Worm (Caenorhabditis elegans) whole organism, mixed stage, embryonic: ENCODE results near the gene str-225.
"Not testable (repeated sequence)": the region's sequence is repeated elsewhere in the genome, so short reads cannot be mapped to it uniquely, and the experiment has no call there.

ENCODE experiments used
- M03D4.4 ChIP-seq: sonication (generic microtip); optimal IDR thresholded peaks from 2 replicates; lab custom pipeline; 2017; ENCODE audit warnings: mild to moderate bottlenecking, missing genetic modification characterization, missing compliant biosample characterization
- bed-3 ChIP-seq: fragments of 200-800 bp; sonication (Bioruptor generic); optimal IDR thresholded peaks from 3 replicates; lab custom pipeline; 2018; ENCODE audit warnings: mild to moderate bottlenecking, missing genetic modification characterization, moderate library complexity, missing compliant biosample characterization
- blmp-1 ChIP-seq: fragments of 150-350 bp; optimal IDR thresholded peaks from 2 replicates; lab custom pipeline; 2014; ENCODE audit warnings: missing biosample characterization, missing genetic modification characterization
- ceh-39 ChIP-seq: fragments of 150-350 bp; optimal IDR thresholded peaks from 2 replicates; lab custom pipeline; 2014; ENCODE audit warnings: missing biosample characterization, missing genetic modification characterization
- ceh-43 ChIP-seq: fragments of 200-800 bp; sonication (Bioruptor generic); optimal IDR thresholded peaks from 2 replicates; lab custom pipeline; 2018; ENCODE audit warnings: mild to moderate bottlenecking, missing genetic modification characterization, moderate library complexity, missing compliant biosample characterization
- ceh-83 ChIP-seq: fragments of 200-800 bp; sonication (Bioruptor generic); optimal IDR thresholded peaks from 2 replicates; lab custom pipeline; 2018; ENCODE audit warnings: mild to moderate bottlenecking, missing genetic modification characterization, missing compliant biosample characterization
- ces-1 ChIP-seq: fragments of 150-350 bp; optimal IDR thresholded peaks from 2 replicates; lab custom pipeline; 2014; ENCODE audit warnings: missing biosample characterization, missing genetic modification reagents, missing genetic modification characterization
- cnd-1 ChIP-seq: fragments of 200-800 bp; sonication (Bioruptor generic); optimal IDR thresholded peaks from 2 replicates; lab custom pipeline; 2018; ENCODE audit warnings: mild to moderate bottlenecking, missing genetic modification characterization, missing compliant biosample characterization
- drap-1 ChIP-seq: fragments of 200-800 bp; sonication (Bioruptor generic); optimal IDR thresholded peaks from 3 replicates; lab custom pipeline; 2018; ENCODE audit warnings: mild to moderate bottlenecking, missing genetic modification characterization, missing compliant biosample characterization
- elt-1 ChIP-seq: sonication (generic microtip); optimal IDR thresholded peaks from 2 replicates; lab custom pipeline; 2017; ENCODE audit warnings: missing genetic modification characterization, mild to moderate bottlenecking, missing compliant biosample characterization, antibody characterized with exemption, moderate library complexity, borderline replicate concordance; ENCODE audit not compliant: insufficient read depth
- flh-1 ChIP-seq: fragments of 200-800 bp; sonication (Bioruptor generic); optimal IDR thresholded peaks from 2 replicates; lab custom pipeline; 2018; ENCODE audit warnings: mild to moderate bottlenecking, missing genetic modification characterization, moderate library complexity, missing compliant biosample characterization
- ham-2 ChIP-seq: fragments of 200-800 bp; sonication (Bioruptor generic); optimal IDR thresholded peaks from 2 replicates; lab custom pipeline; 2018; ENCODE audit warnings: mild to moderate bottlenecking, missing genetic modification characterization, missing compliant biosample characterization
- lin-13 ChIP-seq: fragments of 150-350 bp; optimal IDR thresholded peaks from 2 replicates; lab custom pipeline; 2014; ENCODE audit warnings: missing biosample characterization, missing genetic modification characterization
- lin-32 ChIP-seq: fragments of 200-800 bp; sonication (Bioruptor generic); optimal IDR thresholded peaks from 2 replicates; lab custom pipeline; 2018; ENCODE audit warnings: mild to moderate bottlenecking, missing genetic modification characterization, missing compliant biosample characterization
- lsy-2 ChIP-seq: fragments of 150-350 bp; optimal IDR thresholded peaks from 2 replicates; lab custom pipeline; 2014; ENCODE audit warnings: missing biosample characterization, missing genetic modification characterization
- mep-1 ChIP-seq: fragments of 150-350 bp; optimal IDR thresholded peaks from 2 replicates; lab custom pipeline; 2017; ENCODE audit warnings: missing biosample characterization, missing genetic modification reagents, missing genetic modification characterization, inconsistent platforms
- mls-2 ChIP-seq: sonication (generic microtip); optimal IDR thresholded peaks from 2 replicates; lab custom pipeline; 2016; ENCODE audit warnings: mild to moderate bottlenecking, missing genetic modification characterization, moderate library complexity, missing compliant biosample characterization
- nhr-12 ChIP-seq: fragments of 150-350 bp; optimal IDR thresholded peaks from 2 replicates; lab custom pipeline; 2014; ENCODE audit warnings: missing biosample characterization, missing genetic modification characterization
- nhr-2 ChIP-seq: fragments of 150-350 bp; optimal IDR thresholded peaks from 2 replicates; lab custom pipeline; 2014; ENCODE audit warnings: missing biosample characterization, missing genetic modification characterization
- nhr-28 ChIP-seq: fragments of 150-350 bp; optimal IDR thresholded peaks from 2 replicates; lab custom pipeline; 2014; ENCODE audit warnings: missing biosample characterization, missing genetic modification characterization
- nhr-76 ChIP-seq: sonication (generic microtip); optimal IDR thresholded peaks from 2 replicates; lab custom pipeline; 2017; ENCODE audit warnings: missing biosample characterization, missing genetic modification characterization
- sem-2 ChIP-seq: fragments of 200-800 bp; sonication (Bioruptor generic); optimal IDR thresholded peaks from 2 replicates; lab custom pipeline; 2018; ENCODE audit warnings: mild to moderate bottlenecking, missing genetic modification characterization, missing compliant biosample characterization
- snpc-4 ChIP-seq: fragments of 150-350 bp; optimal IDR thresholded peaks from 2 replicates; lab custom pipeline; 2014; ENCODE audit warnings: missing biosample characterization, missing genetic modification characterization
- sptf-1 ChIP-seq: sonication (generic microtip); optimal IDR thresholded peaks from 2 replicates; lab custom pipeline; 2017; ENCODE audit warnings: mild to moderate bottlenecking, missing genetic modification characterization, moderate library complexity, missing compliant biosample characterization
- tbx-8 ChIP-seq: fragments of 200-800 bp; sonication (Bioruptor generic); optimal IDR thresholded peaks from 2 replicates; lab custom pipeline; 2018; ENCODE audit warnings: mild to moderate bottlenecking, missing genetic modification characterization, moderate library complexity, missing compliant biosample characterization
- unc-120 ChIP-seq: sonication (generic microtip); optimal IDR thresholded peaks from 2 replicates; lab custom pipeline; 2017; ENCODE audit warnings: missing genetic modification characterization, missing compliant biosample characterization; ENCODE audit not compliant: poor library complexity, severe bottlenecking
- unc-62 ChIP-seq: fragments of 150-350 bp; optimal IDR thresholded peaks from 2 replicates; lab custom pipeline; 2014; ENCODE audit warnings: missing biosample characterization, missing genetic modification reagents, missing genetic modification characterization
- zip-8 ChIP-seq: fragments of 150-350 bp; optimal IDR thresholded peaks from 2 replicates; lab custom pipeline; 2014; ENCODE audit warnings: missing biosample characterization, missing genetic modification characterization

Gene str-225

DNA sequence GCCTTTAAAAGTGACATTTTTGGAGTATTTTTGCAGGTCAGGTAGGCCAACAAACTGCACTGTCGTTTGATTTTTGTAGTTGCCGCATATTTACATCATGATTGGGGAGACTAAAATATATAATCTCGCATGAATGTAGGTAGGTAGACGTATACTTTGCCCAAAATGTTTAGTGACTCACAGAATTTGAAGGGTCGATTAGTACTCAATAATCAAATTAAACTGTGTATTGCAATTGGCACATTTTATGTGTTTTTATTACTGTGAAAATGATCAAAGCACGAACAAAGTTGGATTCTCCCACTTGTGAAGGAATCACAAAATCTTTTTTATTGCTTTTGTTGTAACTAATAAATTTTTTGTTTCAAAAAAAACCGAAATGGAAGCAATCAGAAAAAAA is 10.7 kb upstream of the str-225 start, which contains the start of gene C07G3.15:
TSS of gene C07G3.15 (minus strand) at position 101 of the 400 bp plus-strand sequence.
- TF ChIP-seq lsy-2 (tag; lab: Kevin White, UChicago) (no peak), ceh-83 (GFP tag; lab: Kevin White, UChicago) (no peak), M03D4.4 (tag; lab: Kevin White, UChicago) (no peak), blmp-1 (tag; lab: Kevin White, UChicago) (no peak), ceh-39 (tag; lab: Kevin White, UChicago) (no peak), snpc-4 (tag; lab: Kevin White, UChicago) (no peak), ham-2 (GFP tag; lab: Kevin White, UChicago) (no peak), unc-120 (no peak), nhr-76 (tag; lab: Kevin White, UChicago) (no peak), elt-1 (tag; lab: Kevin White, UChicago) (no peak), bed-3 (GFP tag; lab: Kevin White, UChicago) (no peak), ceh-43 (GFP tag; lab: Kevin White, UChicago) (no peak), tbx-8 (no peak), flh-1 (no peak), nhr-12 (tag; lab: Kevin White, UChicago) (no peak), cnd-1 (tag; lab: Kevin White, UChicago) (no peak), mep-1 (no peak), nhr-2 (tag; lab: Kevin White, UChicago) (no peak), lin-13 (tag; lab: Kevin White, UChicago) (no peak), drap-1 (GFP tag; lab: Kevin White, UChicago) (no peak)

DNA sequence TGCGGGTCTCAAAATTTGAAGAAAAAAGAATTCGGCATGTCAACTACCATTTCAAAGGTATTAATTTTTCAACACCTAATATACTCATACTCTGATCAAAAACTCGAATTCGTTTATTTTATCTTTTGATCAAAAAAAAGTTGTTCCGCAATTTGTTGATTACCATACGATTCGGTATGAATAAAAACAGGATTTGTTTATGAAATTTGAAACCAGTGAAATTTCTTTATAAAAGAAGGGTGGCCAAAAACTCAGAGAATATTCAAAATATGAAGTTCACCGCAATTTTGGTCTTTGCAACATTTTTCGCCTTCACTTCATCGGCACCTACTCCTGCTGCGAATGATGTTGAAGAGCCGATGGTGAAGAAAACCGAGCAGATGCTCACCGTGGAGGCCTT is 5.6 kb upstream of the str-225 start, which contains the start of the genes C07G3.8 and C07G3.10:
TSS of gene C07G3.8 (minus strand) at position 101 of the 400 bp plus-strand sequence.
TSS of gene C07G3.10 (plus strand) at position 270 of the 400 bp plus-strand sequence.
- TF ChIP-seq lin-32 (GFP tag; lab: Kevin White, UChicago) (no peak), lsy-2 (tag; lab: Kevin White, UChicago) (no peak), sptf-1 (tag; lab: Kevin White, UChicago) (no peak), cnd-1 (tag; lab: Kevin White, UChicago) (no peak), mls-2 (tag; lab: Kevin White, UChicago) (no peak), mep-1 (no peak), nhr-76 (tag; lab: Kevin White, UChicago) (no peak), flh-1 (no peak), tbx-8 (no peak), nhr-12 (tag; lab: Kevin White, UChicago) (no peak), sem-2 (GFP tag; lab: Kevin White, UChicago) (no peak), unc-62 (GFP tag; lab: Kevin White, UChicago) (no peak), ceh-43 (GFP tag; lab: Kevin White, UChicago) (no peak), ces-1 (no peak), zip-8 (tag; lab: Kevin White, UChicago) (no peak), snpc-4 (tag; lab: Kevin White, UChicago) (no peak), ceh-83 (GFP tag; lab: Kevin White, UChicago) (no peak), unc-120 (no peak), nhr-28 (tag; lab: Kevin White, UChicago) (no peak)

DNA sequence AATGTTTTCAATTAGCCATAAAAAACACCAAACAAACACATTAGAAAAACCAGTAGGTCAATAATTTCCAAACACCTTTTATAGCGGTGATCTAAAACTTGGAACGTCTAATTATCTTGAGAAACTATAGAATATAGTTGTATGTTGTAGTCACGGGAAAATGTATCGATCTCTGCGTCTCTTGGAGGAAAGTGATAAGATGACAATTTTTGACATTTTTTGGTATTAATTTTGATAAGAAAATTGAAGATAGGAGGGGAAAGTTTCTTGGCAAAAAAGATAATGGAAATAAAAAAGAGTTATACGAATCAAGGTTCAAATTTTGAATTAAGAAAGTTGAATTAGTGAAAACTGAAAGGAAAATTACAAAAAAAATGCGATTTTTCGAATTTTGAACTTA is 1.9 kb upstream of the str-225 start:
- TF ChIP-seq nhr-76 (tag; lab: Kevin White, UChicago) (no peak), ceh-43 (GFP tag; lab: Kevin White, UChicago) (no peak)

DNA sequence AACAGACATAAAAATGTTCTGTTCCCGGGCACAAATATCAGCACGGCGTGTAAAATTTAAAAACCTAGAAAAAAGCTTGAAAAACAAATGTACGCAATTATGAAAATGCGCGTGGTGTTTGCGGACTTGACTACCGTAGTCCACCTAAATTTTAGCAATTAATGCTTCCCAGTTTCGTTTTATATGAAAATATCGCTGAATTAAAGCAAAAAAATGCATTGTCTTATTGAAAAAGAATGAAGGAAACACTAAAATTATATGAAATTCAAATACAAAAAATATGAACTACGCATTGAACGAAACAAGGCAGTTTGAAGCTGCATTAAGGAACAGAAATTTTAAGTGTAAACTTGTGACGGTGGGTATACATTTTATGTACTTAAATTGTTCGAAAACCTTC is 1.4 kb upstream of the str-225 start, which contains the start of gene ugt-64:
TSS of gene ugt-64 (minus strand) at position 101 of the 400 bp plus-strand sequence.
- TF ChIP-seq sptf-1, elt-1, nhr-2 (tag; lab: Kevin White, UChicago): not testable (repeated sequence)

DNA sequence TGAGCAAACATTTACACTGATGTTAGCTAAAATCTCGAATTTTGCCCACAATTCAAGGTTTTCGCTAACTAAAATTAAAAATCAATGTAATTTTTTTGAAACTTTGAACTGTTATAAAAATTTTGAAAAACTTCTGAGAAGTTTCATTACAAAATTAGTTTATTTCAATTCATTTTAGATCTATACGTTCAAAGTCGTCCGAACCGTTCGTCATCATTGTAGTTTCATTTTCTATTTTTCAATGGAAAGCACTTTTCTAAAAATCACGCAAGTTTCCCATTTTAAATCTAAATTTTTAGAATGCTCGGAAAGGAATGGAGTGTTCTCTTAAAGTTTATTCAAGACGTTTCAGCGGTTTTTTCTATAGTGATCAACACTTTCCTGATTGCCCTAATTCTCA is 2.3 kb downstream of the str-225 start, which contains the start of gene str-228:
TSS of gene str-228 (plus strand) at position 301 of the 400 bp plus-strand sequence.
- TF ChIP-seq snpc-4 (tag; lab: Kevin White, UChicago) (no peak), drap-1 (GFP tag; lab: Kevin White, UChicago) (no peak), cnd-1 (tag; lab: Kevin White, UChicago) (no peak), ceh-83 (GFP tag; lab: Kevin White, UChicago) (no peak), sptf-1 (tag; lab: Kevin White, UChicago) (no peak), blmp-1 (tag; lab: Kevin White, UChicago) (no peak), elt-1 (tag; lab: Kevin White, UChicago) (no peak), ceh-43 (GFP tag; lab: Kevin White, UChicago) (no peak)
- TF ChIP-seq, all 35 proteins: peak for 0
